Fruit fly (Drosophila melanogaster) whole organism, adult: ENCODE data around the gene Tusp.

Experiments used
- CG11617 ChIP-seq: fragments of 200-800 bp; sonication (Bioruptor generic); optimal IDR thresholded peaks from 2 replicates; lab custom pipeline; 2017; ENCODE audit warnings: mild to moderate bottlenecking, missing biosample characterization, missing genetic modification reagents, missing genetic modification characterization
- CG12768 ChIP-seq: fragments of 200-800 bp; sonication (Bioruptor generic); optimal IDR thresholded peaks from 2 replicates; lab custom pipeline; 2017; ENCODE audit warnings: missing biosample characterization, missing genetic modification characterization, mild to moderate bottlenecking, moderate library complexity, missing genetic modification reagents
- CG14711 ChIP-seq: fragments of 200-800 bp; sonication (Bioruptor generic); optimal IDR thresholded peaks from 2 replicates; lab custom pipeline; 2018; ENCODE audit warnings: missing biosample characterization, mild to moderate bottlenecking, missing genetic modification characterization, moderate library complexity
- CG1620 ChIP-seq: fragments of 200-800 bp; sonication (Bioruptor generic); optimal IDR thresholded peaks from 2 replicates; lab custom pipeline; 2016; ENCODE audit warnings: missing biosample characterization, missing genetic modification characterization
- CG5204 ChIP-seq: fragments of 200-800 bp; sonication (Bioruptor generic); optimal IDR thresholded peaks from 2 replicates; lab custom pipeline; 2016; ENCODE audit warnings: missing biosample characterization, missing genetic modification characterization
- CG7101 ChIP-seq: fragments of 200-800 bp; sonication (Bioruptor generic); optimal IDR thresholded peaks from 2 replicates; lab custom pipeline; 2018; ENCODE audit warnings: missing biosample characterization, mild to moderate bottlenecking, missing genetic modification characterization, moderate library complexity
- Clk ChIP-seq: fragments of 200-800 bp; sonication (Bioruptor generic); optimal IDR thresholded peaks from 2 replicates; lab custom pipeline; 2017; ENCODE audit warnings: missing biosample characterization, missing genetic modification characterization
- Mnt ChIP-seq: fragments of 200-800 bp; sonication (Bioruptor generic); optimal IDR thresholded peaks from 2 replicates; lab custom pipeline; 2016; ENCODE audit warnings: missing biosample characterization, mild to moderate bottlenecking, missing genetic modification characterization
- kay ChIP-seq: fragments of 200-800 bp; sonication (Bioruptor generic); peaks from one replicate; lab custom pipeline; 2016; ENCODE audit warnings: missing biosample characterization, missing genetic modification characterization, borderline replicate concordance
- ovo ChIP-seq: fragments of 200-800 bp; sonication (Bioruptor generic); optimal IDR thresholded peaks from 2 replicates; lab custom pipeline; 2016; ENCODE audit warnings: missing biosample characterization, missing genetic modification characterization
- pad ChIP-seq: fragments of 200-800 bp; sonication (Bioruptor generic); optimal IDR thresholded peaks from 3 replicates; lab custom pipeline; 2017; ENCODE audit warnings: missing biosample characterization, missing genetic modification characterization, mild to moderate bottlenecking, moderate library complexity, missing genetic modification reagents
- tj ChIP-seq: fragments of 200-800 bp; sonication (Bioruptor generic); optimal IDR thresholded peaks from 3 replicates; lab custom pipeline; 2017; ENCODE audit warnings: missing biosample characterization, mild to moderate bottlenecking, missing genetic modification characterization, moderate library complexity
- toe ChIP-seq: fragments of 200-800 bp; sonication (Bioruptor generic); optimal IDR thresholded peaks from 2 replicates; lab custom pipeline; 2016; ENCODE audit warnings: missing biosample characterization, missing genetic modification characterization

DNA sequence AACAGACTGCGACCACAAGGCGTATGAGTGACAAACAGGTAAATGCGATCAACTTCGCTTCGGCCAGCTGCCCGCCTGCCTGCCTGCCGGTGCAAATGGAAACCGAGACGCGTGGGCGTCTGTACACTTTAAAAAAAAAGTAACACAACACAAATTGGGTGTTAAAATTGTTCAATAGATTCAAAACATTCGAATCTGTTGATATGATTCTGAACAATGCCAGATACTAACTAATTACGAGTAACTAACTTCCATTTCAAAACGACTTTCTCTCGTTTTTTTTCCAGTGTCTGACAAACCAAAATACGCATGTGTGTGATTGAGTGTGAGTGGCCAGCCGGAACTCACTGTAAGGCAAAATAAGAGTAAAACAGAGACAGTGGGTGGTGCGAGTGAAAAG lies 38.0 kb upstream of the Tusp start:
- TF ChIP-seq CG11617 (GFP tag; lab: Kevin White, UChicago) (peak; percentile 26), ovo (no peak), CG5204 (GFP tag; lab: Kevin White, UChicago) (no peak), tj (peak; percentile 20), CG14711 (tag; lab: Kevin White, UChicago) (peak; percentile 49), Mnt (GFP tag; lab: Kevin White, UChicago) (no peak), pad (GFP tag; lab: Kevin White, UChicago) (peak; percentile 21), toe (GFP tag; lab: Kevin White, UChicago) (no peak), kay (GFP tag; lab: Kevin White, UChicago) (no peak), Clk (GFP tag; lab: Kevin White, UChicago) (peak; percentile 55), CG1620 (no peak), CG12768 (peak; percentile 52), CG7101 (tag; lab: Kevin White, UChicago) (no peak)
